Fruit fly (Drosophila melanogaster): ENCODE data around the gene IntS11.
A peak's percentile ranks its signal among the peaks of the same experiment; 100 is the strongest.

Gene IntS11

dm6 chr3R:29757226-29757625 lies 12.1 kb downstream of the IntS11 start (continued):
- TF ChIP-seq CG3726 (GFP tag; IDR thresholded peaks at IDR 0.05) (0 out of 3 replicates have a peak, but pooled peaks have one; percentile 30), cwo (GFP tag; optimal IDR thresholded peaks at IDR 0.05) (no peak), CG12942 (GFP tag; optimal IDR thresholded peaks at IDR 0.05) (peak; percentile 14), aop (GFP tag; IDR thresholded peaks at IDR 0.05) (no peak), Fer3 (tag; optimal IDR thresholded peaks at IDR 0.05) (peak; percentile 17), zfh2 (GFP tag; optimal IDR thresholded peaks at IDR 0.05) (no peak), CG17359 (tag; optimal IDR thresholded peaks at IDR 0.05) (peak; percentile 35), bab2 (GFP tag; optimal IDR thresholded peaks at IDR 0.05) (peak; percentile 43), CG8089 (GFP tag; optimal IDR thresholded peaks at IDR 0.05) (peak; percentile 19), tup (GFP tag; optimal IDR thresholded peaks at IDR 0.05) (no peak), ara (GFP tag; IDR thresholded peaks at IDR 0.05) (no peak), onecut (GFP tag; IDR thresholded peaks at IDR 0.05) (peak; percentile 9; the same call in 1 of the 2 replicates), MTF-1 (GFP tag; optimal IDR thresholded peaks at IDR 0.05; ENCODE audit: borderline replicate concordance) (peak; percentile 32), wek (GFP tag; optimal IDR thresholded peaks at IDR 0.05) (peak; percentile 67), CG8290 (GFP tag; optimal IDR thresholded peaks at IDR 0.05) (no peak), CG8290 (tag; optimal IDR thresholded peaks at IDR 0.05) (peak in 1 of 2 experiments; percentile 72), CG6689 (GFP tag; IDR thresholded peaks at IDR 0.05) (peak; percentile 16; the same call in 1 of the 2 replicates), Atf3 (GFP tag; optimal IDR thresholded peaks at IDR 0.05) (peak; percentile 0), CG34422 (GFP tag; IDR thresholded peaks at IDR 0.05) (no peak), jumu (GFP tag; optimal IDR thresholded peaks at IDR 0.05) (no peak), ken (GFP tag; IDR thresholded peaks at IDR 0.05) (0 out of 3 replicates have a peak, but pooled peaks have one; percentile 40), otp (GFP tag; IDR thresholded peaks at IDR 0.05) (0 out of 3 replicates have a peak, but pooled peaks have one; percentile 19), emc (GFP tag; optimal IDR thresholded peaks at IDR 0.05) (no peak), vvl (GFP tag; IDR thresholded peaks at IDR 0.05) (peak; percentile 11; the same call in 1 of the 2 replicates), Deaf1 (tag; optimal IDR thresholded peaks at IDR 0.05) (peak; percentile 0), Mrtf (GFP tag; IDR thresholded peaks at IDR 0.05) (peak; percentile 52; the same call in 2 of the 3 replicates), Med (GFP tag) (peak; percentile 89), sc (optimal IDR thresholded peaks at IDR 0.05) (no peak), sc (GFP tag; optimal IDR thresholded peaks at IDR 0.05) (no peak), tll (GFP tag; optimal IDR thresholded peaks at IDR 0.05) (no peak), Drgx (GFP tag; IDR thresholded peaks at IDR 0.05) (peak; percentile 36), CG7963 (GFP tag; IDR thresholded peaks at IDR 0.05; ENCODE audit: partially characterized antibody) (no peak), kay (GFP tag; optimal IDR thresholded peaks at IDR 0.05) (peak; percentile 11), CG2202 (tag; optimal IDR thresholded peaks at IDR 0.05) (no peak), Scr (GFP tag; IDR thresholded peaks at IDR 0.05; ENCODE audit: partially characterized antibody) (no peak), pum (GFP tag; optimal IDR thresholded peaks at IDR 0.05) (no peak), dm (GFP tag; optimal IDR thresholded peaks at IDR 0.05) (no peak), CG6813 (GFP tag; optimal IDR thresholded peaks at IDR 0.05) (peak; percentile 19), vnd (GFP tag; IDR thresholded peaks at IDR 0.05; ENCODE audit: partially characterized antibody) (no peak), gcm2 (GFP tag; optimal IDR thresholded peaks at IDR 0.05) (no peak), Vsx1 (GFP tag; optimal IDR thresholded peaks at IDR 0.05) (peak; percentile 22), CG31388 (GFP tag; optimal IDR thresholded peaks at IDR 0.05) (no peak), ci (GFP tag; IDR thresholded peaks at IDR 0.05) (peak; percentile 69; the same call in 2 of the 3 replicates), so (GFP tag; IDR thresholded peaks at IDR 0.05) (0 out of 3 replicates have a peak, but pooled peaks have one; percentile 16), Hr51 (GFP tag; optimal IDR thresholded peaks at IDR 0.05) (no peak), Rx (GFP tag; IDR thresholded peaks at IDR 0.05) (0 out of 2 replicates have a peak, but pooled peaks have one; percentile 10), Ptx1 (GFP tag; IDR thresholded peaks at IDR 0.05) (no peak), CG16779 (GFP tag; IDR thresholded peaks at IDR 0.05) (no peak), schlank (tag; optimal IDR thresholded peaks at IDR 0.05) (peak; percentile 51), CG11398 (GFP tag; optimal IDR thresholded peaks at IDR 0.05) (no peak), CG34224 (GFP tag; IDR thresholded peaks at IDR 0.05; ENCODE audit: partially characterized antibody) (no peak)

Data from whole organism, embryonic.